Fruit fly (Drosophila melanogaster): ENCODE measurements around the gene CG31546.

CG31546 gene

DNA sequence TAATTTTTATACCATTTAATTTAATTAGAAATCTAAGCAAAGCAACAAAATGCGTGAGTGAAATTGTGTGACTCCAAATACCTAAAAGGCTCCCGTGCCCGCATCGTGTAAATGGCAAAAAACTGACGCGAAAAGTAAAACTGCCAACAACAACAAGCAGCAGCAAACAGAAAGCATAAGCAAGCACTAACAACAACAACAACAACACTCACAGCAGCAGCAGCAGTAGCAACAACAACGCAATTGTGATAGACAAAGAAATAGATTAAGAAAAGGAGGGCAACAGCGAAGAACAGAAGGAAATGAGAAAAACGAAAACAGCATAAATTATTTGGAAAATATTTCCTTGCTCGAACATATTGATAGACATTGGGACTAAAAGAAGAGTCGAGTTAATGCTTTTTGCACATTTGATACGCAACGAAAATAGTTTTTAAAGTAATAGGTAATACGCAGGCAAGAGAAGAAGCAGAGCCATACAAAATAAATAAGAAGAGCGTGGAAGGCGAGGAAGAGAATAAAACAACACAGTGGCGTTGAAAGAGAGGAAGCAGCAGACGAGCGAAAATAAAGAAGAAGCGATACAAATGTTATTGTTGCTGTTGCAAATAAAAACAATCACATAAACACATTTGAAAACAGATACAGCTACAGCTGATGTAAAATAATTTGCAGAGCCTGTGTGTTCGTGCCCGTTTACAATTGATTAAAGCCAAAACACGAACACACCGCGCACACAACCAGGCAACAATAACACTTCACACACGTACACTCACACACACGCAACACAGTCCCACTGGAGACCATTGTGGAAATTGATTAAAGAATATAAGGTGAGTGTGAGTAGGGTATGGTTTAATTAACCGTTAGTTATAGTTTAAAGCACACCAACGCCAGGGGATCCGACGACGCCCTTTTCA is 34.6 kb upstream of the CG31546 start (continued):
- peak; percentile 61; the same call in 1 of the 4 replicates for TF ChIP-seq chinmo (GFP tag; IDR thresholded peaks at IDR 0.05; ENCODE audit: partially characterized antibody)
- TF ChIP-seq CG13624 (GFP tag; optimal IDR thresholded peaks at IDR 0.05) = peak; percentile 21

DNA sequence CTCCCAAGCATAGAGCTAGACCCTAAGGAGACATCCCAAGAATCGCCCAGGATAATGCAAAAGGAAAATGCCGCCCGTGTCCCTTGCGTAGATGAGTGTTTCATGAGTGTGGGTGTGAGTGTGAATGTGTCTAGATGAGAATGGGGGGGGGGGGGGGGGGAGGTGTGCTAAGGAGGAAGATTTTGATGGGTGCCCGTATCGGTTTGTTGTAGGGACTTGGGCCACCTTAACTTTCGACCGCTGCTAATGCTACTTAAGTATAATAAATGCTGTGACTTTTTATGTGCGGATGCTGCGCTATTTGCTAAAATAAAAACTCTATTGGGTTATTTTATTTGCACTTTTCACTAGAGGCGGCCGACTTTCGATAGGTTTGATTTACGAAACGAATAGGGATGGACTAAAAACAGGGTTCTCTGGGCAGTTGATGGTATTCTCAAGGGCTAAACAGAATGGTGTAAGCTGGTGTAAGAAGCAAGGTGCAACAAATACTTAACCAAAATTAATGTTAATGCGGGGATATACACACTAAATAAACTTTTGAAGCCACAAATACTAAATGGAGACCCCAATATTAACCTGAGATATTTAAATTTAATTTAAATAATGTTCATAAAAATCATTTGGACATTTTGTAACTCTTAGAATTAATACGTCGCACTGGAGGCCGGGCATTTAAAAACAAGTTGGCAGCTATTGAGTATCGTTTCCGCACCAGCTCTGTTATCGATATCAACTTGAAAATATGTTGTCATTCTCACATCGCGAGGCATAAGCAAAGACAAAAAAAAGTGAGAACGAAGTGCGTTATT is 33.7 kb upstream of the CG31546 start, which contains the start of the genes Xe7 and Atg17:
Gene Xe7, minus strand, starts transcription at position 407 of the 812 bp plus-strand sequence.
Gene Atg17, plus strand, starts transcription at position 786 of the 812 bp plus-strand sequence.
- no peak for TF ChIP-seq ac (GFP tag; optimal IDR thresholded peaks at IDR 0.05)
- TF ChIP-seq cas (GFP tag; IDR thresholded peaks at IDR 0.05) = peak; percentile 66; the same call in 1 of the 2 replicates
- TF ChIP-seq CG2116 (GFP tag; optimal IDR thresholded peaks at IDR 0.05) = peak; percentile 97
- TF ChIP-seq CG10462 (GFP tag; optimal IDR thresholded peaks at IDR 0.05) = peak; percentile 80
- peak; percentile 68 for TF ChIP-seq dati (GFP tag; IDR thresholded peaks at IDR 0.05)
- no peak for TF ChIP-seq lov (optimal IDR thresholded peaks at IDR 0.05)
- TF ChIP-seq lov (GFP tag; IDR thresholded peaks at IDR 0.05) = peak; percentile 54; the same call in 1 of the 3 replicates
- no peak for TF ChIP-seq CG1832 (GFP tag; optimal IDR thresholded peaks at IDR 0.05)
- peak; percentile 87 for TF ChIP-seq H15 (GFP tag; IDR thresholded peaks at IDR 0.05)
- peak; percentile 84 for TF ChIP-seq HLH3B (GFP tag; IDR thresholded peaks at IDR 0.05)
- peak; percentile 4 for TF ChIP-seq dmrt99B (tag; optimal IDR thresholded peaks at IDR 0.05)
- TF ChIP-seq CG10565 (GFP tag; optimal IDR thresholded peaks at IDR 0.05) = peak; percentile 24
- TF ChIP-seq Dbx (GFP tag; IDR thresholded peaks at IDR 0.05) = peak; percentile 94
- peak; percentile 89 to 90 for TF ChIP-seq Hr51 (GFP tag; optimal IDR thresholded peaks at IDR 0.05)
- peak; percentile 53 for TF ChIP-seq Bgb (GFP tag; IDR thresholded peaks at IDR 0.05; ENCODE audit: partially characterized antibody)
- TF ChIP-seq ftz-f1 (GFP tag; optimal IDR thresholded peaks at IDR 0.05) = peak; percentile 68
- peak; percentile 69 for TF ChIP-seq Nf-YB (GFP tag; optimal IDR thresholded peaks at IDR 0.05)
- peak; percentile 69; the same call in 1 of the 2 replicates for TF ChIP-seq sens-2 (GFP tag; IDR thresholded peaks at IDR 0.05)
- no peak for TF ChIP-seq cad (GFP tag; optimal IDR thresholded peaks at IDR 0.05)
- TF ChIP-seq jigr1 (GFP tag; IDR thresholded peaks at IDR 0.05) = peak; percentile 79; the same call in 2 of the 3 replicates
- TF ChIP-seq hb (GFP tag; IDR thresholded peaks at IDR 0.05; ENCODE audit: partially characterized antibody) = peak; percentile 60; the same call in 1 of the 3 replicates
- peak; percentile 85 for TF ChIP-seq Atf6 (GFP tag; IDR thresholded peaks at IDR 0.05)
- no peak for TF ChIP-seq CG8478 (optimal IDR thresholded peaks at IDR 0.05)
- TF ChIP-seq CG11560 (tag; IDR thresholded peaks at IDR 0.05) = peak; percentile 89
- peak; percentile 91 for TF ChIP-seq Dek (tag; optimal IDR thresholded peaks at IDR 0.05)
- TF ChIP-seq CkIIα-i1 (GFP tag; IDR thresholded peaks at IDR 0.05) = peak; percentile 49; the same call in 1 of the 2 replicates
- peak; percentile 43 for TF ChIP-seq CG1792 (GFP tag; optimal IDR thresholded peaks at IDR 0.05)
- peak; percentile 83 for TF ChIP-seq Drgx (GFP tag; IDR thresholded peaks at IDR 0.05)
- TF ChIP-seq CG6689 (GFP tag; IDR thresholded peaks at IDR 0.05) = peak; percentile 98
- TF ChIP-seq nau (GFP tag; optimal IDR thresholded peaks at IDR 0.05) = peak; percentile 44
- peak; percentile 91 for TF ChIP-seq CG2712 (tag; optimal IDR thresholded peaks at IDR 0.05)
- TF ChIP-seq pum (GFP tag; optimal IDR thresholded peaks at IDR 0.05) = peak; percentile 90
- peak; percentile 75; the same call in 1 of the 2 replicates for TF ChIP-seq dan (GFP tag; IDR thresholded peaks at IDR 0.05)
- TF ChIP-seq CG11695 (GFP tag; IDR thresholded peaks at IDR 0.05) = peak; percentile 85
- peak; percentile 92 for TF ChIP-seq CG11456 (GFP tag; IDR thresholded peaks at IDR 0.05)
- peak; percentile 85 for TF ChIP-seq caup (GFP tag; optimal IDR thresholded peaks at IDR 0.05; ENCODE audit: severe bottlenecking)
- peak; percentile 79 for TF ChIP-seq D19A (tag; optimal IDR thresholded peaks at IDR 0.05)
- peak; percentile 75 for TF ChIP-seq CG1529 (GFP tag; optimal IDR thresholded peaks at IDR 0.05)
- TF ChIP-seq CG10366 (GFP tag; IDR thresholded peaks at IDR 0.05) = peak; percentile 91
- peak; percentile 92 to 95 for TF ChIP-seq dpn (GFP tag; optimal IDR thresholded peaks at IDR 0.05)
- no peak for TF ChIP-seq Sry-β (GFP tag; optimal IDR thresholded peaks at IDR 0.05)
- TF ChIP-seq br (optimal IDR thresholded peaks at IDR 0.05) = no peak
- peak; percentile 84 for TF ChIP-seq Camta (GFP tag; optimal IDR thresholded peaks at IDR 0.05)
